Fruit fly (Drosophila melanogaster): ENCODE measurements around the gene CG7099.

- TF ChIP-seq CG8478 (optimal IDR thresholded peaks at IDR 0.05): no peak
- TF ChIP-seq CTCF (optimal IDR thresholded peaks at IDR 0.05): no peak
Measured at dm6 chr2L:13361465-13361864, 25.9 kb upstream of the CG7099 start, which contains the start of gene CG9377.
